Fruit fly (Drosophila melanogaster): Measurements from ENCODE around the gene Rnp4F.

- TF ChIP-seq psq (optimal IDR thresholded peaks at IDR 0.05) (no peak), usp (GFP tag; optimal IDR thresholded peaks at IDR 0.05) (no peak)
Measured at dm6 chrX:5299957-5300356, 22.5 kb downstream of the Rnp4F start.
